Worm (Caenorhabditis elegans) whole organism, L3 larva: ENCODE data around the gene C25F9.14.

ENCODE experiments used
- lin-15B ChIP-seq: fragments of 150-350 bp; optimal IDR thresholded peaks from 2 replicates; lab custom pipeline; 2014; ENCODE audit warnings: missing biosample characterization, missing genetic modification characterization
- mdl-1 ChIP-seq: fragments of 150-350 bp; optimal IDR thresholded peaks from 2 replicates; lab custom pipeline; 2014; ENCODE audit warnings: missing biosample characterization, missing genetic modification characterization

- TF ChIP-seq mdl-1 (tag; lab: Kevin White, UChicago) (no peak), lin-15B (no peak)
Observed at ce11 chrV:19482535-19482934, 46.3 kb downstream of the C25F9.14 start, which contains the start of gene Y43F8B.22.
